Worm (Caenorhabditis elegans) whole organism, mixed stage, embryonic: ENCODE measurements around the gene F11G11.14.

Experiments used
- mep-1 ChIP-seq: fragments of 150-350 bp; optimal IDR thresholded peaks from 2 replicates; lab custom pipeline; 2017; ENCODE audit warnings: missing biosample characterization, missing genetic modification reagents, missing genetic modification characterization, inconsistent platforms
- nhr-28 ChIP-seq: fragments of 150-350 bp; optimal IDR thresholded peaks from 2 replicates; lab custom pipeline; 2014; ENCODE audit warnings: missing biosample characterization, missing genetic modification characterization
- nhr-76 ChIP-seq: sonication (generic microtip); optimal IDR thresholded peaks from 2 replicates; lab custom pipeline; 2017; ENCODE audit warnings: missing biosample characterization, missing genetic modification characterization
- sptf-1 ChIP-seq: sonication (generic microtip); optimal IDR thresholded peaks from 2 replicates; lab custom pipeline; 2017; ENCODE audit warnings: mild to moderate bottlenecking, missing genetic modification characterization, moderate library complexity, missing compliant biosample characterization
- unc-39 ChIP-seq: fragments of 150-350 bp; optimal IDR thresholded peaks from 2 replicates; lab custom pipeline; 2014; ENCODE audit warnings: missing biosample characterization, missing genetic modification characterization
- unc-62 ChIP-seq: fragments of 150-350 bp; optimal IDR thresholded peaks from 2 replicates; lab custom pipeline; 2014; ENCODE audit warnings: missing biosample characterization, missing genetic modification reagents, missing genetic modification characterization

ce11 chrII:4851594-4852106 lies 11.8 kb upstream of the F11G11.14 start, which contains the start of gene dnj-9:
- TF ChIP-seq unc-39 = no peak
- TF ChIP-seq nhr-76 (tag; lab: Kevin White, UChicago) = no peak
- peak; percentile 91 for TF ChIP-seq mep-1 (tag; lab: Kevin White, UChicago)
- TF ChIP-seq sptf-1 (tag; lab: Kevin White, UChicago) = peak; percentile 87
- peak; percentile 31 for TF ChIP-seq unc-62 (GFP tag; lab: Kevin White, UChicago)
- no peak for TF ChIP-seq nhr-28 (tag; lab: Kevin White, UChicago)
